Worm (Caenorhabditis elegans) whole organism, L1 larva: ENCODE data around the gene ZK154.6.

Source experiments
- dpl-1 ChIP-seq, 3 experiments: fragments of 150-350 bp in 2 of 3; sonication (generic microtip) in 1 of 3; optimal IDR thresholded peaks; 2 replicates each; lab custom pipeline; 2014 to 2017; ENCODE audit warnings: missing biosample characterization in 3 of 3, missing genetic modification characterization in 3 of 3, missing genetic modification reagents in 3 of 3
- efl-3 ChIP-seq: fragments of 200-800 bp; sonication (Bioruptor generic); optimal IDR thresholded peaks from 2 replicates; lab custom pipeline; 2018; ENCODE audit warnings: mild to moderate bottlenecking, missing genetic modification characterization, missing compliant biosample characterization
- elt-3 ChIP-seq, 6 experiments: fragments of 150-350 bp in 1 of 6; sonication (generic microtip); optimal IDR thresholded peaks; 2 replicates each; lab custom pipeline; 2017 to 2018; ENCODE audit warnings: missing biosample characterization in 6 of 6, missing genetic modification characterization in 6 of 6, inconsistent platforms in 1 of 6
- nhr-237 ChIP-seq: fragments of 150-350 bp; optimal IDR thresholded peaks from 2 replicates; lab custom pipeline; 2014; ENCODE audit warnings: missing biosample characterization, missing genetic modification characterization
- pqm-1 ChIP-seq: sonication (generic microtip); optimal IDR thresholded peaks from 3 replicates; lab custom pipeline; 2017; ENCODE audit warnings: missing biosample characterization, missing genetic modification characterization
- rnt-1 ChIP-seq: sonication (generic microtip); optimal IDR thresholded peaks from 2 replicates; lab custom pipeline; 2016; ENCODE audit warnings: mild to moderate bottlenecking, missing genetic modification characterization, moderate library complexity, missing compliant biosample characterization

DNA sequence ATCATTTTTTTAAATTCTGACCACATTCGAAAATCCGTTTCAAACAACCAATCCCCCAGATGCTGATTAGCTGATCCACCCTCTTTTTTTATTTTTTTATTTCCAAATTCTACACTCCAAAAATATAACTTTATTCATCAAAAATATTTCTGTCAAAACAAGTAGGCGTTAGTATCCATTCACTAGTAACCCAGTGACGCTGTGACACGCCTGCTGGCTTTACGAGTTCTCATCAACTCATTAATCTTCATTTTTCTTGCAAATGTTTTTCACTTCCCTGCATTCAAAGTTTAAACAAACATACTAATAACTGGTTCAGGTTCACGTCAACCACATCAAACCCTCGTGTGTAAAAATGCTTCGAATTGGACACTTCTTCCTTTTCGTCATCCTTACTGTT lies 45.2 kb upstream of the ZK154.6 start, which contains the start of gene nlp-101:
- no peak for TF ChIP-seq elt-3 (tag; optimal IDR thresholded peaks at IDR 0.05; lab: Kevin White, UChicago)
- no peak for TF ChIP-seq rnt-1
- no peak for TF ChIP-seq pqm-1 (tag; lab: Kevin White, UChicago)
- no peak for TF ChIP-seq nhr-237 (tag; lab: Kevin White, UChicago)
- TF ChIP-seq dpl-1 (GFP tag; optimal IDR thresholded peaks at IDR 0.05; lab: Kevin White, UChicago) = no peak
- TF ChIP-seq efl-3 (GFP tag; lab: Kevin White, UChicago) = no peak
